Fruit fly (Drosophila melanogaster) whole organism, embryonic: Measurements from ENCODE around the gene CG12241.
A peak's percentile ranks its signal among the peaks of the same experiment; 100 is the strongest.

Experiments used
- Antp ChIP-seq: fragments of 200-800 bp; sonication (Bioruptor generic); optimal IDR thresholded peaks from 3 replicates; lab custom pipeline; 2016; ENCODE audit warnings: missing biosample characterization, missing genetic modification characterization
- Bgb ChIP-seq: fragments of 200-800 bp; sonication (Bioruptor generic); IDR thresholded peaks from 2 replicates; pipeline ENCODE4 v1.3.6; 2022; ENCODE audit warnings: missing biosample characterization, missing genetic modification characterization; ENCODE audit not compliant: partially characterized antibody
- CG11085 ChIP-seq: fragments of 200-800 bp; sonication (Bioruptor generic); IDR thresholded peaks from 2 replicates; pipeline ENCODE4 v1.3.6; 2022; ENCODE audit warnings: missing biosample characterization, missing genetic modification characterization
- CG12769 ChIP-seq: fragments of 200-800 bp; sonication (Bioruptor generic); optimal IDR thresholded peaks from 2 replicates; lab custom pipeline; 2019; ENCODE audit warnings: missing biosample characterization, mild to moderate bottlenecking, missing genetic modification characterization, moderate library complexity
- CG13296 ChIP-seq: fragments of 200-800 bp; sonication (Bioruptor generic); optimal IDR thresholded peaks from 3 replicates; lab custom pipeline; 2018; ENCODE audit warnings: missing biosample characterization, mild to moderate bottlenecking, missing genetic modification characterization
- CG14965 ChIP-seq: fragments of 200-800 bp; sonication (Bioruptor generic); optimal IDR thresholded peaks from 2 replicates; lab custom pipeline; 2016; ENCODE audit warnings: missing biosample characterization, missing genetic modification characterization, borderline replicate concordance
- CG17829 ChIP-seq: fragments of 200-800 bp; optimal IDR thresholded peaks from 2 replicates; lab custom pipeline; 2019; ENCODE audit warnings: missing biosample characterization, mild to moderate bottlenecking, missing genetic modification characterization, moderate library complexity
- CG18011 ChIP-seq: fragments of 200-800 bp; sonication (Bioruptor generic); optimal IDR thresholded peaks from 2 replicates; lab custom pipeline; 2017; ENCODE audit warnings: missing biosample characterization, missing genetic modification characterization, mild to moderate bottlenecking, moderate library complexity, missing genotype
- CG2875 ChIP-seq: fragments of 200-800 bp; sonication (Bioruptor generic); optimal IDR thresholded peaks from 2 replicates; lab custom pipeline; 2017; ENCODE audit warnings: missing biosample characterization, mild to moderate bottlenecking, missing genetic modification characterization, missing genetic modification reagents
- CG31388 ChIP-seq: fragments of 200-800 bp; sonication (Bioruptor generic); optimal IDR thresholded peaks from 2 replicates; lab custom pipeline; 2016; ENCODE audit warnings: missing biosample characterization, missing genetic modification characterization
- CG3281 ChIP-seq: fragments of 200-800 bp; sonication (Bioruptor generic); optimal IDR thresholded peaks from 3 replicates; lab custom pipeline; 2017; ENCODE audit warnings: missing biosample characterization, mild to moderate bottlenecking, missing genetic modification characterization
- CG4282 ChIP-seq: fragments of 200-800 bp; sonication (Bioruptor generic); optimal IDR thresholded peaks from 2 replicates; lab custom pipeline; 2016; ENCODE audit warnings: missing biosample characterization, missing genetic modification characterization
- CG7556 ChIP-seq: fragments of 200-800 bp; sonication (Bioruptor generic); optimal IDR thresholded peaks from 2 replicates; lab custom pipeline; 2017; ENCODE audit warnings: missing biosample characterization, mild to moderate bottlenecking, missing genetic modification characterization
- CG9437 ChIP-seq: fragments of 200-800 bp; sonication (Bioruptor generic); optimal IDR thresholded peaks from 2 replicates; lab custom pipeline; 2018; ENCODE audit warnings: missing biosample characterization, mild to moderate bottlenecking, missing genetic modification characterization
- CG9932 ChIP-seq: fragments of 200-800 bp; sonication (Bioruptor generic); IDR thresholded peaks from 2 replicates; pipeline ENCODE4 v1.3.6; 2022; ENCODE audit warnings: missing biosample characterization, missing genetic modification characterization
- CkIIα-i1 ChIP-seq: fragments of 200-800 bp; sonication (Bioruptor generic); IDR thresholded peaks from 2 replicates; pipeline ENCODE4 v1.3.6; 2022; ENCODE audit warnings: missing biosample characterization, missing genetic modification characterization
- Dll ChIP-seq: fragments of 200-800 bp; sonication (Bioruptor generic); IDR thresholded peaks from 4 replicates; pipeline ENCODE4 v1.3.6; 2022; ENCODE audit warnings: missing biosample characterization, missing genetic modification characterization; ENCODE audit not compliant: partially characterized antibody
- E2f2 ChIP-seq: fragments of 200-800 bp; sonication (Bioruptor generic); IDR thresholded peaks from 2 replicates; pipeline ENCODE4 v1.3.6; 2022; ENCODE audit warnings: missing biosample characterization, missing genetic modification characterization
- Ets65A ChIP-seq: fragments of 200-800 bp; sonication (Bioruptor generic); peaks from one replicate; lab custom pipeline; 2016; ENCODE audit warnings: missing biosample characterization, missing genetic modification characterization
- H2.0 ChIP-seq: fragments of 200-800 bp; sonication (Bioruptor generic); IDR thresholded peaks from 2 replicates; pipeline ENCODE4 v1.3.6; 2022; ENCODE audit warnings: missing biosample characterization, missing genetic modification characterization
- HHEX ChIP-seq: fragments of 200-800 bp; sonication (Bioruptor generic); optimal IDR thresholded peaks from 3 replicates; lab custom pipeline; 2017; ENCODE audit warnings: missing biosample characterization, mild to moderate bottlenecking, missing genetic modification characterization, missing genetic modification reagents
- MESR4 ChIP-seq: fragments of 200-800 bp; sonication (Bioruptor generic); optimal IDR thresholded peaks from 2 replicates; lab custom pipeline; 2018; ENCODE audit warnings: missing biosample characterization, mild to moderate bottlenecking, missing genetic modification characterization, moderate library complexity
- Max ChIP-seq: fragments of 200-800 bp; sonication (Bioruptor generic); optimal IDR thresholded peaks from 2 replicates; lab custom pipeline; 2016; ENCODE audit warnings: missing biosample characterization, mild to moderate bottlenecking, missing genetic modification characterization
- Med ChIP-seq: fragments of 200-800 bp; sonication (Bioruptor generic); peaks from one replicate; lab custom pipeline; 2016; ENCODE audit warnings: missing biosample characterization, missing genetic modification characterization, mild to moderate bottlenecking, inconsistent platforms, moderate library complexity
- Scr ChIP-seq: fragments of 200-800 bp; sonication (Bioruptor generic); IDR thresholded peaks from 2 replicates; pipeline ENCODE4 v1.3.6; 2022; ENCODE audit warnings: missing biosample characterization, missing genetic modification characterization; ENCODE audit not compliant: partially characterized antibody
- Usf ChIP-seq: fragments of 200-800 bp; sonication (Bioruptor generic); optimal IDR thresholded peaks from 2 replicates; lab custom pipeline; 2017; ENCODE audit warnings: missing genotype, missing biosample characterization, missing genetic modification characterization
- YL-1 ChIP-seq: fragments of 200-800 bp; sonication (Bioruptor generic); optimal IDR thresholded peaks from 3 replicates; lab custom pipeline; 2017; ENCODE audit warnings: missing biosample characterization, mild to moderate bottlenecking, missing genetic modification characterization
- ab ChIP-seq: fragments of 200-800 bp; sonication (Bioruptor generic); optimal IDR thresholded peaks from 2 replicates; lab custom pipeline; 2016; ENCODE audit warnings: missing biosample characterization, missing genetic modification characterization
- cad ChIP-seq: fragments of >200 bp; optimal IDR thresholded peaks from 2 replicates; lab custom pipeline; 2017; ENCODE audit warnings: missing biosample characterization, missing genetic modification characterization
- chn ChIP-seq: fragments of 200-800 bp; sonication (Bioruptor generic); optimal IDR thresholded peaks from 2 replicates; lab custom pipeline; 2016; ENCODE audit warnings: missing biosample characterization, missing genetic modification characterization
- crc ChIP-seq: fragments of 200-800 bp; sonication (Bioruptor generic); optimal IDR thresholded peaks from 2 replicates; lab custom pipeline; 2016; ENCODE audit warnings: missing biosample characterization, missing genetic modification characterization
- disco-r ChIP-seq: fragments of 200-800 bp; sonication (Bioruptor generic); optimal IDR thresholded peaks from 2 replicates; lab custom pipeline; 2016; ENCODE audit warnings: missing biosample characterization, missing genetic modification characterization
- eyg ChIP-seq: fragments of 200-800 bp; sonication (Bioruptor generic); optimal IDR thresholded peaks from 3 replicates; lab custom pipeline; 2016; ENCODE audit warnings: missing biosample characterization, missing genetic modification characterization
- fd3F ChIP-seq: fragments of 200-800 bp; sonication (Bioruptor generic); optimal IDR thresholded peaks from 2 replicates; lab custom pipeline; 2018; ENCODE audit warnings: missing biosample characterization, mild to moderate bottlenecking, missing genetic modification characterization, moderate library complexity
- gce ChIP-seq: fragments of 200-800 bp; sonication (Bioruptor generic); IDR thresholded peaks from 3 replicates; pipeline ENCODE4 v1.3.6; 2022; ENCODE audit warnings: missing biosample characterization, missing genetic modification characterization
- gro ChIP-seq: fragments of 200-800 bp; sonication (Bioruptor generic); optimal IDR thresholded peaks from 2 replicates; lab custom pipeline; 2016; ENCODE audit warnings: missing biosample characterization, missing genetic modification characterization
- insv ChIP-seq, 2 experiments: fragments of 200-800 bp; sonication (Bioruptor generic); optimal IDR thresholded peaks; 3 replicates each; lab custom pipeline; 2016 to 2018; ENCODE audit warnings: missing biosample characterization in 2 of 2, missing genetic modification characterization in 2 of 2
- lmd ChIP-seq: fragments of 200-800 bp; sonication (Bioruptor generic); IDR thresholded peaks from 2 replicates; pipeline ENCODE4 v1.3.6; 2022; ENCODE audit warnings: missing biosample characterization, missing genetic modification characterization
- mirr ChIP-seq: fragments of 200-800 bp; sonication (Bioruptor generic); optimal IDR thresholded peaks from 3 replicates; lab custom pipeline; 2018; ENCODE audit warnings: missing biosample characterization, mild to moderate bottlenecking, missing genetic modification characterization
- nerfin-1 ChIP-seq: fragments of 200-800 bp; sonication (Bioruptor generic); optimal IDR thresholded peaks from 3 replicates; lab custom pipeline; 2019; ENCODE audit warnings: missing biosample characterization, mild to moderate bottlenecking, missing genetic modification characterization, moderate library complexity
- org-1 ChIP-seq: fragments of 200-800 bp; sonication (Bioruptor generic); optimal IDR thresholded peaks from 2 replicates; lab custom pipeline; 2017; ENCODE audit warnings: missing biosample characterization, missing genetic modification characterization
- otp ChIP-seq: fragments of 200-800 bp; sonication (Bioruptor generic); IDR thresholded peaks from 3 replicates; pipeline ENCODE4, ENCODE4 v1.3.6; 2022; ENCODE audit warnings: missing biosample characterization, missing genetic modification characterization
- p53 ChIP-seq: fragments of 200-800 bp; sonication (Bioruptor generic); optimal IDR thresholded peaks from 2 replicates; lab custom pipeline; 2016; ENCODE audit warnings: missing biosample characterization, missing genetic modification characterization
- pros ChIP-seq: fragments of 200-800 bp; sonication (Bioruptor generic); optimal IDR thresholded peaks from 3 replicates; lab custom pipeline; 2019; ENCODE audit warnings: missing biosample characterization, mild to moderate bottlenecking, missing genetic modification characterization, moderate library complexity
- pum ChIP-seq: fragments of 200-800 bp; sonication (Bioruptor generic); optimal IDR thresholded peaks from 2 replicates; lab custom pipeline; 2016; ENCODE audit warnings: missing biosample characterization, missing genetic modification characterization
- scrt ChIP-seq: fragments of 200-800 bp; sonication (Bioruptor generic); optimal IDR thresholded peaks from 2 replicates; lab custom pipeline; 2018; ENCODE audit warnings: missing biosample characterization, mild to moderate bottlenecking, missing genetic modification characterization, moderate library complexity
- sd ChIP-seq: fragments of 200-800 bp; sonication (Bioruptor generic); optimal IDR thresholded peaks from 3 replicates; lab custom pipeline; 2018; ENCODE audit warnings: missing biosample characterization, mild to moderate bottlenecking, missing genetic modification characterization, moderate library complexity
- sim ChIP-seq: fragments of 200-800 bp; sonication (Bioruptor generic); IDR thresholded peaks from 2 replicates; pipeline ENCODE4 v1.3.6; 2022; ENCODE audit warnings: missing biosample characterization, missing genetic modification characterization
- sqz ChIP-seq: fragments of 200-800 bp; sonication (Bioruptor generic); optimal IDR thresholded peaks from 3 replicates; lab custom pipeline; 2018; ENCODE audit warnings: missing biosample characterization, mild to moderate bottlenecking, missing genetic modification characterization
- vfl ChIP-seq: fragments of 200-800 bp; sonication (Bioruptor generic); optimal IDR thresholded peaks from 2 replicates; lab custom pipeline; 2016; ENCODE audit warnings: missing biosample characterization, missing genetic modification characterization
- zfh1 ChIP-seq: fragments of 200-800 bp; sonication (Bioruptor generic); IDR thresholded peaks from 3 replicates; pipeline ENCODE4 v1.3.6; 2022; ENCODE audit warnings: missing biosample characterization, missing genetic modification characterization

The CG12241 gene

dm6 chr3R:15265406-15266040 is 46.5 kb downstream of the CG12241 start, which contains the start of gene ATPsynO (continued):
- no peak for TF ChIP-seq sqz (GFP tag; lab: Kevin White, UChicago)
- TF ChIP-seq Dll (GFP tag; lab: Robert Waterston, UW), result 0 out of 4 replicates have a peak, but pooled peaks have one; percentile 29
- TF ChIP-seq ab (GFP tag; lab: Kevin White, UChicago), result no peak
- no peak for TF ChIP-seq CG18011 (GFP tag; lab: Kevin White, UChicago)
- no peak for TF ChIP-seq disco-r (GFP tag; lab: Kevin White, UChicago)
- peak; percentile 17 for TF ChIP-seq nerfin-1
- TF ChIP-seq eyg, result peak; percentile 11
- TF ChIP-seq chn (GFP tag; lab: Kevin White, UChicago), result no peak
- TF ChIP-seq CkIIα-i1, result no peak
- TF ChIP-seq gce, result no peak
- peak; percentile 100 for TF ChIP-seq CG3281 (GFP tag; lab: Kevin White, UChicago)
- no peak for TF ChIP-seq pros
- no peak for TF ChIP-seq CG2875
- no peak for TF ChIP-seq sim (GFP tag; lab: Robert Waterston, UW)
- TF ChIP-seq p53, result no peak
- no peak for TF ChIP-seq CG12769 (tag; lab: Kevin White, UChicago)
- TF ChIP-seq crc (GFP tag; lab: Kevin White, UChicago), result no peak
- no peak for TF ChIP-seq cad (GFP tag; lab: Kevin White, UChicago)
- no peak for TF ChIP-seq fd3F
- no peak for TF ChIP-seq lmd (GFP tag; lab: Robert Waterston, UW)
- peak; percentile 97 for TF ChIP-seq YL-1 (GFP tag; lab: Kevin White, UChicago)
- TF ChIP-seq Antp (GFP tag; lab: Kevin White, UChicago), result no peak
- TF ChIP-seq Bgb (GFP tag; lab: Robert Waterston, UW), result no peak
- no peak for TF ChIP-seq CG11085
- TF ChIP-seq CG14965, result no peak
- TF ChIP-seq CG9437 (GFP tag; lab: Kevin White, UChicago), result no peak
- no peak for TF ChIP-seq H2.0
- no peak for TF ChIP-seq insv (GFP tag; optimal IDR thresholded peaks at IDR 0.05; lab: Kevin White, UChicago)
- TF ChIP-seq otp, result no peak
- no peak for TF ChIP-seq zfh1 (GFP tag; lab: Robert Waterston, UW)
- no peak for TF ChIP-seq HHEX (GFP tag; lab: Kevin White, UChicago)
- TF ChIP-seq vfl (GFP tag; lab: Kevin White, UChicago), result peak; percentile 8
- TF ChIP-seq CG13296 (GFP tag; lab: Kevin White, UChicago), result peak; percentile 26
- TF ChIP-seq Med, result peak; percentile 89
- TF ChIP-seq pum (GFP tag; lab: Kevin White, UChicago), result no peak
- TF ChIP-seq org-1 (GFP tag; lab: Kevin White, UChicago), result no peak
- TF ChIP-seq Scr (GFP tag; lab: Robert Waterston, UW), result no peak; the same call in 1 of the 2 replicates
- TF ChIP-seq CG17829, result peak; percentile 69
- TF ChIP-seq sd (tag; lab: Kevin White, UChicago), result no peak
- no peak for TF ChIP-seq CG7556
- peak; percentile 93 for TF ChIP-seq MESR4
- TF ChIP-seq CG31388 (GFP tag; lab: Kevin White, UChicago), result no peak
- no peak for TF ChIP-seq scrt (GFP tag; lab: Kevin White, UChicago)
- TF ChIP-seq gro (GFP tag; lab: Kevin White, UChicago), result peak; percentile 51
- no peak for TF ChIP-seq mirr
- peak; percentile 41; the same call in 1 of the 2 replicates for TF ChIP-seq E2f2
- peak; percentile 60 for TF ChIP-seq Ets65A (GFP tag; lab: Kevin White, UChicago)
- TF ChIP-seq Usf (GFP tag; lab: Kevin White, UChicago), result no peak
- peak; percentile 22; the same call in 1 of the 2 replicates for TF ChIP-seq CG9932
- TF ChIP-seq Max (GFP tag; lab: Kevin White, UChicago), result peak; percentile 8
- TF ChIP-seq CG4282, result no peak
